Fruit fly (Drosophila melanogaster) whole organism, embryonic: Measurements from ENCODE around the gene Rnp4F.

Experiments
- Asciz ChIP-seq: fragments of 200-800 bp; sonication (Bioruptor generic); optimal IDR thresholded peaks from 2 replicates; lab custom pipeline; 2017; ENCODE audit warnings: missing biosample characterization, mild to moderate bottlenecking, missing genetic modification characterization, missing genetic modification reagents
- B-H2 ChIP-seq: fragments of 200-800 bp; sonication (Bioruptor generic); optimal IDR thresholded peaks from 2 replicates; lab custom pipeline; 2018; ENCODE audit warnings: missing biosample characterization, mild to moderate bottlenecking, missing genetic modification characterization
- CG10565 ChIP-seq: fragments of 200-800 bp; sonication (Bioruptor generic); optimal IDR thresholded peaks from 3 replicates; lab custom pipeline; 2016; ENCODE audit warnings: missing biosample characterization, mild to moderate bottlenecking, missing genetic modification characterization
- CG10979 ChIP-seq: fragments of 200-800 bp; sonication (Bioruptor generic); optimal IDR thresholded peaks from 2 replicates; lab custom pipeline; 2018; ENCODE audit warnings: missing biosample characterization, mild to moderate bottlenecking, missing genetic modification characterization, moderate library complexity
- CG11398 ChIP-seq: fragments of 200-800 bp; sonication (Bioruptor generic); optimal IDR thresholded peaks from 2 replicates; lab custom pipeline; 2016; ENCODE audit warnings: missing biosample characterization, missing genetic modification characterization
- CG11504 ChIP-seq: fragments of 200-800 bp; sonication (Bioruptor generic); optimal IDR thresholded peaks from 3 replicates; lab custom pipeline; 2019; ENCODE audit warnings: missing biosample characterization, mild to moderate bottlenecking, missing genetic modification characterization, moderate library complexity
- CG14014 ChIP-seq: fragments of 200-800 bp; sonication (Bioruptor generic); IDR thresholded peaks from 2 replicates; pipeline ENCODE4 v1.3.6; 2022; ENCODE audit warnings: missing biosample characterization, missing genetic modification characterization
- CG15269 ChIP-seq: fragments of 200-800 bp; sonication (Bioruptor generic); optimal IDR thresholded peaks from 2 replicates; lab custom pipeline; 2018; ENCODE audit warnings: missing biosample characterization, mild to moderate bottlenecking, missing genetic modification characterization, moderate library complexity
- CG17568 ChIP-seq: fragments of 200-800 bp; sonication (Bioruptor generic); optimal IDR thresholded peaks from 2 replicates; lab custom pipeline; 2018; ENCODE audit warnings: missing biosample characterization, mild to moderate bottlenecking, missing genetic modification characterization, moderate library complexity
- CG17612 ChIP-seq: fragments of 200-800 bp; sonication (Bioruptor generic); IDR thresholded peaks from 2 replicates; pipeline ENCODE4 v1.3.6; 2022; ENCODE audit warnings: missing biosample characterization, missing genetic modification characterization
- CG18599 ChIP-seq: fragments of 200-800 bp; sonication (Bioruptor generic); optimal IDR thresholded peaks from 3 replicates; lab custom pipeline; 2017; ENCODE audit warnings: missing biosample characterization, missing genetic modification characterization, mild to moderate bottlenecking, moderate library complexity, missing genetic modification reagents
- CG2120 ChIP-seq: fragments of 200-800 bp; sonication (Bioruptor generic); optimal IDR thresholded peaks from 3 replicates; lab custom pipeline; 2016; ENCODE audit warnings: missing biosample characterization, missing genetic modification characterization
- CG2712 ChIP-seq: fragments of 200-800 bp; optimal IDR thresholded peaks from 3 replicates; lab custom pipeline; 2019; ENCODE audit warnings: missing biosample characterization, mild to moderate bottlenecking, missing genetic modification characterization, moderate library complexity
- CG3407 ChIP-seq: fragments of 200-800 bp; sonication (Bioruptor generic); optimal IDR thresholded peaks from 2 replicates; lab custom pipeline; 2018; ENCODE audit warnings: missing biosample characterization, mild to moderate bottlenecking, missing genetic modification characterization
- CG34224 ChIP-seq: fragments of 200-800 bp; sonication (Bioruptor generic); IDR thresholded peaks from 3 replicates; pipeline ENCODE4 v1.3.6; 2022; ENCODE audit warnings: missing biosample characterization, missing genetic modification characterization; ENCODE audit not compliant: partially characterized antibody
- CG4282 ChIP-seq: fragments of 200-800 bp; sonication (Bioruptor generic); optimal IDR thresholded peaks from 2 replicates; lab custom pipeline; 2016; ENCODE audit warnings: missing biosample characterization, missing genetic modification characterization
- CG5180 ChIP-seq: fragments of 200-800 bp; sonication (Bioruptor generic); optimal IDR thresholded peaks from 3 replicates; lab custom pipeline; 2017; ENCODE audit warnings: missing biosample characterization, missing genetic modification characterization, mild to moderate bottlenecking, moderate library complexity, missing genetic modification reagents
- CG7271 ChIP-seq: fragments of 200-800 bp; sonication (Bioruptor generic); optimal IDR thresholded peaks from 2 replicates; lab custom pipeline; 2018; ENCODE audit warnings: missing biosample characterization, mild to moderate bottlenecking, missing genetic modification characterization, moderate library complexity
- CG7357 ChIP-seq: fragments of 200-800 bp; sonication (Bioruptor generic); IDR thresholded peaks from 3 replicates; pipeline ENCODE4 v1.3.6; 2022; ENCODE audit warnings: missing biosample characterization, missing genetic modification characterization
- Dfd ChIP-seq, 2 experiments: fragments of >200 bp; optimal IDR thresholded peaks; 2 replicates each; lab custom pipeline; 2017; ENCODE audit warnings: missing biosample characterization in 2 of 2, missing genetic modification characterization in 2 of 2
- Doc3 ChIP-seq: fragments of 200-800 bp; sonication (Bioruptor generic); IDR thresholded peaks from 3 replicates; pipeline ENCODE4 v1.3.6; 2022; ENCODE audit warnings: missing biosample characterization, missing genetic modification characterization; ENCODE audit not compliant: partially characterized antibody
- Dref ChIP-seq: fragments of 200-800 bp; sonication (Bioruptor generic); IDR thresholded peaks from 2 replicates; pipeline ENCODE4 v1.3.6; 2022; ENCODE audit warnings: missing biosample characterization, missing genetic modification characterization
- GATAe ChIP-seq: fragments of 200-800 bp; sonication (Bioruptor generic); conservative IDR thresholded peaks from 2 replicates; pipeline ENCODE4 v1.3.6; 2022; ENCODE audit warnings: missing biosample characterization, missing genetic modification characterization
- Hr39 ChIP-seq: fragments of >200 bp; optimal IDR thresholded peaks from 2 replicates; lab custom pipeline; 2017
- Lpt ChIP-seq: fragments of >200 bp; optimal IDR thresholded peaks from 2 replicates; lab custom pipeline; 2018; ENCODE audit warnings: missing biosample characterization, missing genetic modification characterization
- MBD-R2 ChIP-seq: fragments of 200-800 bp; sonication (Bioruptor generic); IDR thresholded peaks from 2 replicates; pipeline ENCODE4 v1.3.6; 2022; ENCODE audit warnings: missing biosample characterization, missing genetic modification characterization
- Mad ChIP-seq: fragments of 200-800 bp; sonication (Bioruptor generic); optimal IDR thresholded peaks from 2 replicates; lab custom pipeline; 2016; ENCODE audit warnings: missing biosample characterization, missing genetic modification characterization
- Meics ChIP-seq: fragments of 200-800 bp; sonication (Bioruptor generic); optimal IDR thresholded peaks from 2 replicates; lab custom pipeline; 2017; ENCODE audit warnings: missing biosample characterization, mild to moderate bottlenecking, missing genetic modification characterization
- NC2α ChIP-seq: fragments of 200-800 bp; sonication (Bioruptor generic); optimal IDR thresholded peaks from 2 replicates; lab custom pipeline; 2016; ENCODE audit warnings: missing biosample characterization, missing genetic modification characterization
- NC2β ChIP-seq: fragments of 200-800 bp; sonication (Bioruptor generic); optimal IDR thresholded peaks from 2 replicates; lab custom pipeline; 2016; ENCODE audit warnings: missing biosample characterization, missing genetic modification characterization
- Sox100B ChIP-seq: fragments of 200-800 bp; sonication (Bioruptor generic); optimal IDR thresholded peaks from 3 replicates; lab custom pipeline; 2018; ENCODE audit warnings: missing biosample characterization, mild to moderate bottlenecking, missing genetic modification characterization
- Sox102F ChIP-seq: fragments of 200-800 bp; sonication (Bioruptor generic); optimal IDR thresholded peaks from 2 replicates; lab custom pipeline; 2018; ENCODE audit warnings: missing biosample characterization, mild to moderate bottlenecking, missing genetic modification characterization, moderate library complexity
- dysf ChIP-seq: fragments of 200-800 bp; sonication (Bioruptor generic); IDR thresholded peaks from 3 replicates; pipeline ENCODE4 v1.3.6; 2022; ENCODE audit warnings: missing biosample characterization, missing genetic modification characterization
- grau ChIP-seq: fragments of 200-800 bp; optimal IDR thresholded peaks from 3 replicates; lab custom pipeline; 2019; ENCODE audit warnings: missing biosample characterization, mild to moderate bottlenecking, missing genetic modification characterization, moderate library complexity
- grn ChIP-seq: fragments of 200-800 bp; sonication (Bioruptor generic); optimal IDR thresholded peaks from 3 replicates; lab custom pipeline; 2017; ENCODE audit warnings: missing biosample characterization, missing genetic modification characterization
- inv ChIP-seq: fragments of 200-800 bp; sonication (Bioruptor generic); IDR thresholded peaks from 2 replicates; pipeline ENCODE4 v1.3.6; 2022; ENCODE audit warnings: missing biosample characterization, missing genetic modification characterization; ENCODE audit not compliant: partially characterized antibody
- jigr1 ChIP-seq: fragments of 200-800 bp; sonication (Bioruptor generic); IDR thresholded peaks from 3 replicates; pipeline ENCODE4 v1.3.6; 2022; ENCODE audit warnings: missing biosample characterization, missing genetic modification characterization
- klu ChIP-seq: fragments of 200-800 bp; sonication (Bioruptor generic); IDR thresholded peaks from 2 replicates; pipeline ENCODE4 v1.3.6; 2022; ENCODE audit warnings: missing biosample characterization, missing genetic modification characterization
- lola ChIP-seq, 3 experiments: fragments of >200 bp in 2 of 3; fragments of 200-800 bp in 1 of 3; sonication (Bioruptor generic) in 1 of 3; optimal IDR thresholded peaks; 2 replicates each; lab custom pipeline; 2017 to 2019; ENCODE audit warnings: missing biosample characterization in 3 of 3, missing genetic modification characterization in 3 of 3, mild to moderate bottlenecking in 1 of 3, moderate library complexity in 1 of 3
- lov ChIP-seq, 2 experiments: fragments of 200-800 bp in 1 of 2; fragments of >200 bp in 1 of 2; sonication (Bioruptor generic) in 1 of 2; IDR thresholded peaks in 1 of 2; optimal IDR thresholded peaks in 1 of 2; 2 replicates in 1 of 2; 3 replicates in 1 of 2; pipeline versions ENCODE4 v1.3.6 to Lab custom; 2017 to 2022; ENCODE audit warnings: missing biosample characterization in 1 of 2, missing genetic modification characterization in 1 of 2
- sc ChIP-seq, 3 experiments: fragments of >200 bp in 2 of 3; fragments of 200-800 bp in 1 of 3; sonication (Bioruptor generic) in 1 of 3; optimal IDR thresholded peaks; 2 replicates in 2 of 3; 3 replicates in 1 of 3; lab custom pipeline; 2017; ENCODE audit warnings: mild to moderate bottlenecking in 1 of 3, missing biosample characterization in 1 of 3, missing genetic modification characterization in 1 of 3, missing genetic modification reagents in 1 of 3
- schlank ChIP-seq: fragments of 200-800 bp; sonication (Bioruptor generic); optimal IDR thresholded peaks from 2 replicates; lab custom pipeline; 2018; ENCODE audit warnings: missing biosample characterization, mild to moderate bottlenecking, missing genetic modification characterization
- scrt ChIP-seq: fragments of 200-800 bp; sonication (Bioruptor generic); optimal IDR thresholded peaks from 2 replicates; lab custom pipeline; 2018; ENCODE audit warnings: missing biosample characterization, mild to moderate bottlenecking, missing genetic modification characterization, moderate library complexity
- seq ChIP-seq: fragments of 200-800 bp; sonication (Bioruptor generic); IDR thresholded peaks from 2 replicates; pipeline ENCODE4 v1.3.6; 2022; ENCODE audit warnings: missing biosample characterization, missing genetic modification characterization
- slbo ChIP-seq: fragments of 200-800 bp; sonication (Bioruptor generic); IDR thresholded peaks from 2 replicates; pipeline ENCODE4 v1.3.6; 2022; ENCODE audit warnings: missing biosample characterization, missing genetic modification characterization
- sna ChIP-seq: fragments of 200-800 bp; sonication (Bioruptor generic); IDR thresholded peaks from 2 replicates; pipeline ENCODE4 v1.3.6; 2022; ENCODE audit warnings: missing biosample characterization, missing genetic modification characterization; ENCODE audit not compliant: partially characterized antibody
- toy ChIP-seq: fragments of 200-800 bp; sonication (Bioruptor generic); IDR thresholded peaks from 2 replicates; pipeline ENCODE4 v1.3.6; 2022; ENCODE audit warnings: missing biosample characterization, missing genetic modification characterization
- vnd ChIP-seq: fragments of 200-800 bp; sonication (Bioruptor generic); IDR thresholded peaks from 3 replicates; pipeline ENCODE4 v1.3.6; 2022; ENCODE audit warnings: missing biosample characterization, missing genetic modification characterization; ENCODE audit not compliant: partially characterized antibody
- vvl ChIP-seq: fragments of 200-800 bp; sonication (Bioruptor generic); IDR thresholded peaks from 2 replicates; pipeline ENCODE4 v1.3.6; 2022; ENCODE audit warnings: missing biosample characterization, missing genetic modification characterization

Gene Rnp4F

dm6 chrX:5285835-5286234 is 36.7 kb downstream of the Rnp4F start (continued):
- TF ChIP-seq CG2712 (tag; lab: Kevin White, UChicago), result peak; percentile 49
- TF ChIP-seq grau (tag; lab: Kevin White, UChicago), result peak; percentile 56
- TF ChIP-seq vnd, result no peak
- no peak for TF ChIP-seq Dfd (GFP tag; optimal IDR thresholded peaks at IDR 0.05; lab: Kevin White, UChicago)
- TF ChIP-seq CG14014 (GFP tag; lab: Robert Waterston, UW), result 0 out of 2 replicates have a peak, but pooled peaks have one; percentile 39
- TF ChIP-seq CG10979 (tag; lab: Kevin White, UChicago), result peak; percentile 64
- TF ChIP-seq B-H2 (GFP tag; lab: Kevin White, UChicago), result peak; percentile 2
- TF ChIP-seq CG17612 (GFP tag; lab: Robert Waterston, UW), result no peak
- no peak for TF ChIP-seq Doc3 (GFP tag; lab: Robert Waterston, UW)
- TF ChIP-seq GATAe (GFP tag; lab: Robert Waterston, UW), result no peak
- no peak for TF ChIP-seq sna (GFP tag; lab: Robert Waterston, UW)
- TF ChIP-seq slbo (GFP tag; lab: Robert Waterston, UW), result peak; percentile 56; the same call in 1 of the 2 replicates
- TF ChIP-seq CG3407, result no peak
- TF ChIP-seq lov (optimal IDR thresholded peaks at IDR 0.05; lab: Kevin White, UChicago), result no peak
- no peak for TF ChIP-seq lov (GFP tag; IDR thresholded peaks at IDR 0.05; lab: Robert Waterston, UW)
- TF ChIP-seq Sox102F, result peak; percentile 49
- TF ChIP-seq CG7271 (tag; lab: Kevin White, UChicago), result peak; percentile 32
- peak; percentile 72 for TF ChIP-seq CG11504 (tag; lab: Kevin White, UChicago)
- TF ChIP-seq Meics, result peak; percentile 54
- TF ChIP-seq CG11398 (GFP tag; lab: Kevin White, UChicago), result peak; percentile 43
- no peak for TF ChIP-seq inv (GFP tag; lab: Robert Waterston, UW)
- no peak for TF ChIP-seq lola (GFP tag; optimal IDR thresholded peaks at IDR 0.05; lab: Kevin White, UChicago)
- no peak for TF ChIP-seq CG34224
- no peak for TF ChIP-seq CG4282
- peak; percentile 56; the same call in 1 of the 2 replicates for TF ChIP-seq vvl (GFP tag; lab: Robert Waterston, UW)
- TF ChIP-seq schlank, result no peak
- TF ChIP-seq Asciz (GFP tag; lab: Kevin White, UChicago), result peak; percentile 22
- peak; percentile 20 for TF ChIP-seq scrt
- TF ChIP-seq Sox100B (GFP tag; lab: Kevin White, UChicago), result peak; percentile 23
- peak; percentile 51 for TF ChIP-seq CG15269 (tag; lab: Kevin White, UChicago)
- TF ChIP-seq Hr39 (lab: Kevin White, UChicago), result no peak
- TF ChIP-seq MBD-R2, result no peak
- no peak for TF ChIP-seq Lpt
- no peak for TF ChIP-seq CG10565 (GFP tag; lab: Kevin White, UChicago)
- TF ChIP-seq klu (GFP tag; lab: Robert Waterston, UW), result peak; percentile 20; the same call in 1 of the 2 replicates
- TF ChIP-seq dysf (GFP tag; lab: Robert Waterston, UW), result peak; percentile 65; the same call in 2 of the 3 replicates
- TF ChIP-seq grn (GFP tag; lab: Kevin White, UChicago), result no peak
- TF ChIP-seq CG18599 (GFP tag; lab: Kevin White, UChicago), result peak; percentile 77
- TF ChIP-seq sc (optimal IDR thresholded peaks at IDR 0.05; lab: Kevin White, UChicago), result no peak
- no peak for TF ChIP-seq sc (GFP tag; optimal IDR thresholded peaks at IDR 0.05; lab: Kevin White, UChicago)
- TF ChIP-seq CG5180 (GFP tag; lab: Kevin White, UChicago), result no peak
- peak; percentile 40; the same call in 1 of the 2 replicates for TF ChIP-seq seq (GFP tag; lab: Robert Waterston, UW)
- TF ChIP-seq NC2β (GFP tag; lab: Kevin White, UChicago), result no peak
- 0 out of 3 replicates have a peak, but pooled peaks have one; percentile 43 for TF ChIP-seq CG7357 (GFP tag; lab: Robert Waterston, UW)
- TF ChIP-seq jigr1, result no peak
- no peak for TF ChIP-seq toy (GFP tag; lab: Robert Waterston, UW)
- TF ChIP-seq CG17568 (GFP tag; lab: Kevin White, UChicago), result no peak
- no peak for TF ChIP-seq Dref (GFP tag; lab: Robert Waterston, UW)
- TF ChIP-seq NC2α (GFP tag; lab: Kevin White, UChicago), result no peak
- no peak for TF ChIP-seq Mad (GFP tag; lab: Kevin White, UChicago)
- TF ChIP-seq CG2120 (GFP tag; lab: Kevin White, UChicago), result peak; percentile 74
